Worm (Caenorhabditis elegans) whole organism, late embryonic: Measurements from ENCODE around the gene oac-48.

ENCODE experiments used
- C08G9.2 ChIP-seq: sonication (generic microtip); optimal IDR thresholded peaks from 2 replicates; lab custom pipeline; 2016; ENCODE audit warnings: mild to moderate bottlenecking, missing genetic modification characterization, moderate library complexity, missing compliant biosample characterization
- C38D4.7 ChIP-seq: fragments of 200-800 bp; sonication (Bioruptor generic); optimal IDR thresholded peaks from 2 replicates; lab custom pipeline; 2018; ENCODE audit warnings: mild to moderate bottlenecking, missing genetic modification characterization, moderate library complexity, missing compliant biosample characterization
- F13H6.1 ChIP-seq: sonication (generic microtip); optimal IDR thresholded peaks from 2 replicates; lab custom pipeline; 2016; ENCODE audit warnings: missing genetic modification characterization, missing compliant biosample characterization
- T23F11.4 ChIP-seq: fragments of 200-800 bp; sonication (Bioruptor generic); optimal IDR thresholded peaks from 2 replicates; lab custom pipeline; 2018; ENCODE audit warnings: mild to moderate bottlenecking, missing genetic modification characterization, missing compliant biosample characterization
- Y22D7AL.16 ChIP-seq: sonication (generic microtip); optimal IDR thresholded peaks from 2 replicates; lab custom pipeline; 2016; ENCODE audit warnings: missing genetic modification characterization, missing compliant biosample characterization
- ama-1 ChIP-seq: fragments of 150-350 bp; optimal IDR thresholded peaks from 2 replicates; lab custom pipeline; 2014
- ceh-14 ChIP-seq: sonication (generic microtip); optimal IDR thresholded peaks from 2 replicates; lab custom pipeline; 2016; ENCODE audit warnings: missing genotype, missing genetic modification characterization, missing compliant biosample characterization
- ceh-18 ChIP-seq: sonication (generic microtip); optimal IDR thresholded peaks from 2 replicates; lab custom pipeline; 2016; ENCODE audit warnings: missing genetic modification characterization, missing compliant biosample characterization
- ceh-2 ChIP-seq: sonication (generic microtip); optimal IDR thresholded peaks from 2 replicates; lab custom pipeline; 2016; ENCODE audit warnings: missing genotype, missing genetic modification characterization, missing compliant biosample characterization
- ceh-45 ChIP-seq: fragments of 200-800 bp; sonication (Bioruptor generic); IDR thresholded peaks from 2 replicates; pipeline ENCODE4 v1.3.6; 2022; ENCODE audit warnings: missing genetic modification reagents, missing genetic modification characterization, missing compliant biosample characterization
- dmd-4 ChIP-seq: sonication (generic microtip); optimal IDR thresholded peaks from 2 replicates; lab custom pipeline; 2016; ENCODE audit warnings: borderline replicate concordance, missing genetic modification characterization, missing compliant biosample characterization
- dve-1 ChIP-seq: sonication (generic microtip); optimal IDR thresholded peaks from 2 replicates; lab custom pipeline; 2017; ENCODE audit warnings: antibody characterized with exemption, mild to moderate bottlenecking, missing genetic modification characterization, missing compliant biosample characterization
- fax-1 ChIP-seq: sonication (generic microtip); optimal IDR thresholded peaks from 2 replicates; lab custom pipeline; 2016; ENCODE audit warnings: missing genotype, missing genetic modification characterization, missing compliant biosample characterization
- fkh-6 ChIP-seq: sonication (generic microtip); optimal IDR thresholded peaks from 2 replicates; lab custom pipeline; 2016; ENCODE audit warnings: missing genetic modification characterization, missing compliant biosample characterization
- gmeb-2 ChIP-seq: sonication (generic microtip); optimal IDR thresholded peaks from 2 replicates; lab custom pipeline; 2016; ENCODE audit warnings: missing genetic modification characterization, inconsistent platforms, missing compliant biosample characterization
- hlh-13 ChIP-seq: fragments of 200-800 bp; sonication (Bioruptor generic); optimal IDR thresholded peaks from 2 replicates; lab custom pipeline; 2018; ENCODE audit warnings: mild to moderate bottlenecking, missing genetic modification characterization, missing compliant biosample characterization
- hlh-30 ChIP-seq: sonication (generic microtip); optimal IDR thresholded peaks from 2 replicates; lab custom pipeline; 2017; ENCODE audit warnings: antibody characterized with exemption, missing genetic modification characterization, missing compliant biosample characterization; ENCODE audit not compliant: insufficient read depth
- hlh-8 ChIP-seq: sonication (generic microtip); optimal IDR thresholded peaks from 2 replicates; lab custom pipeline; 2016; ENCODE audit warnings: missing genotype, missing genetic modification characterization, missing compliant biosample characterization
- lim-6 ChIP-seq: sonication (generic microtip); optimal IDR thresholded peaks from 2 replicates; lab custom pipeline; 2016; ENCODE audit warnings: missing genetic modification characterization, missing compliant biosample characterization
- mec-3 ChIP-seq: sonication (generic microtip); optimal IDR thresholded peaks from 2 replicates; lab custom pipeline; 2016; ENCODE audit warnings: borderline replicate concordance, missing genetic modification characterization, missing compliant biosample characterization
- nfya-1 ChIP-seq: sonication (generic microtip); optimal IDR thresholded peaks from 2 replicates; lab custom pipeline; 2017; ENCODE audit warnings: missing genetic modification characterization, mild to moderate bottlenecking, missing compliant biosample characterization, antibody characterized with exemption, moderate library complexity
- npax-4 ChIP-seq: sonication (generic microtip); optimal IDR thresholded peaks from 2 replicates; lab custom pipeline; 2016; ENCODE audit warnings: missing genetic modification characterization, missing compliant biosample characterization
- odd-2 ChIP-seq: sonication (generic microtip); optimal IDR thresholded peaks from 2 replicates; lab custom pipeline; 2017; ENCODE audit warnings: antibody characterized with exemption, mild to moderate bottlenecking, missing genetic modification characterization, missing compliant biosample characterization
- pag-3 ChIP-seq: sonication (generic microtip); optimal IDR thresholded peaks from 2 replicates; lab custom pipeline; 2016; ENCODE audit warnings: missing compliant biosample characterization, missing genetic modification characterization, borderline replicate concordance
- pha-4 ChIP-seq: fragments of 150-350 bp; optimal IDR thresholded peaks from 2 replicates; lab custom pipeline; 2018; ENCODE audit warnings: missing biosample characterization, missing genetic modification reagents, missing genetic modification characterization
- pqm-1 ChIP-seq: sonication (generic microtip); optimal IDR thresholded peaks from 2 replicates; lab custom pipeline; 2016; ENCODE audit warnings: missing genetic modification characterization, missing compliant biosample characterization
- pros-1 ChIP-seq: fragments of 150-350 bp; optimal IDR thresholded peaks from 2 replicates; lab custom pipeline; 2014; ENCODE audit warnings: missing biosample characterization, missing genetic modification reagents, missing genetic modification characterization
- rnt-1 ChIP-seq: sonication (generic microtip); optimal IDR thresholded peaks from 2 replicates; lab custom pipeline; 2016; ENCODE audit warnings: missing genetic modification characterization, missing compliant biosample characterization
- sox-2 ChIP-seq: fragments of 200-800 bp; sonication (Bioruptor generic); IDR thresholded peaks from 2 replicates; pipeline ENCODE4 v1.3.6; 2022; ENCODE audit warnings: missing genetic modification reagents, missing genetic modification characterization, missing compliant biosample characterization
- sox-4 ChIP-seq: sonication (generic microtip); optimal IDR thresholded peaks from 2 replicates; lab custom pipeline; 2017; ENCODE audit warnings: mild to moderate bottlenecking, missing genetic modification characterization, inconsistent platforms, missing compliant biosample characterization
- syd-9 ChIP-seq: sonication (generic microtip); optimal IDR thresholded peaks from 2 replicates; lab custom pipeline; 2016; ENCODE audit warnings: mild to moderate bottlenecking, missing genetic modification characterization, moderate library complexity, missing compliant biosample characterization
- tbx-2 ChIP-seq: sonication (generic microtip); optimal IDR thresholded peaks from 2 replicates; lab custom pipeline; 2016; ENCODE audit warnings: missing genetic modification characterization, missing compliant biosample characterization
- tbx-7 ChIP-seq: sonication (generic microtip); optimal IDR thresholded peaks from 2 replicates; lab custom pipeline; 2016; ENCODE audit warnings: missing genotype, missing genetic modification characterization, missing compliant biosample characterization
- unc-3 ChIP-seq, 2 experiments: fragments of 200-800 bp in 1 of 2; sonication (Bioruptor generic) in 1 of 2; sonication (generic microtip) in 1 of 2; conservative IDR thresholded peaks in 1 of 2; optimal IDR thresholded peaks in 1 of 2; 2 replicates each; pipeline versions ENCODE4 v1.3.6 to Lab custom; 2016 to 2022; ENCODE audit warnings: missing compliant biosample characterization in 2 of 2, missing genetic modification characterization in 2 of 2, missing genetic modification reagents in 1 of 2
- unc-55 ChIP-seq: sonication (generic microtip); optimal IDR thresholded peaks from 2 replicates; lab custom pipeline; 2017; ENCODE audit warnings: missing biosample characterization, missing genetic modification reagents, missing genetic modification characterization
- zip-5 ChIP-seq: sonication (generic microtip); optimal IDR thresholded peaks from 2 replicates; lab custom pipeline; 2016; ENCODE audit warnings: missing genetic modification characterization, missing compliant biosample characterization

The oac-48 gene

DNA sequence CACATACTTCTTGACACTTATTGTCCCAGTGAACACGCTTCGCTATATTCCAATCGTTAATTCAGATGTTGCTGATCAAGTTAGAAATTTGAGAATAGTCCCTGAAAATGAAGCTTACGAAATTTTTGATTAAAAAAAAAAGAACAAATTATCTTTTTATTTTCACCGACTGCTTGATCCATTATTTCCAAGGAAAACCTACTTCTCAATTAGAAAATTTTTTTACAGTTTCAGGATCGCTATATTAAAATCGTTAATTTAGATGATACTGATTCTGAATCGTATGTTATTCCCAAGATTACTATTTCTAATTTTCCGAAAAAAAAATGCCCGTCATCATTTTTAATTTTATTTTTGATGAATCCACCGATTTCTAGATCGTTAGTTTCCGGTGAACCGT lies 25.0 kb downstream of the oac-48 start, which contains the start of gene T23G4.127:
TSS of gene T23G4.127 (minus strand) at position 101 of the 400 bp plus-strand sequence.
- no peak for TF ChIP-seq ceh-14 (tag; lab: Kevin White, UChicago)

- TF ChIP-seq mec-3 (tag; lab: Kevin White, UChicago) (no peak), odd-2 (no peak), ceh-45 (GFP tag; lab: Robert Waterston, UW) (no peak), rnt-1 (peak; percentile 62), syd-9 (tag; lab: Kevin White, UChicago) (no peak), C08G9.2 (tag; lab: Kevin White, UChicago) (no peak), ceh-2 (tag; lab: Kevin White, UChicago) (no peak), unc-55 (GFP tag; lab: Kevin White, UChicago) (peak; percentile 93), hlh-13 (GFP tag; lab: Kevin White, UChicago) (no peak), pag-3 (tag; lab: Kevin White, UChicago) (no peak), ama-1 (lab: Kevin White, UChicago) (no peak), hlh-30 (tag; lab: Kevin White, UChicago) (no peak), C38D4.7 (GFP tag; lab: Kevin White, UChicago) (no peak), dve-1 (no peak), npax-4 (tag; lab: Kevin White, UChicago) (no peak), sox-2 (GFP tag; lab: Robert Waterston, UW) (no peak), hlh-8 (tag; lab: Kevin White, UChicago) (peak; percentile 11), F13H6.1 (no peak), fax-1 (tag; lab: Kevin White, UChicago) (no peak), T23F11.4 (GFP tag; lab: Kevin White, UChicago) (no peak), Y22D7AL.16 (tag; lab: Kevin White, UChicago) (no peak), ceh-18 (tag; lab: Kevin White, UChicago) (peak; percentile 36), lim-6 (no peak), zip-5 (no peak)
Measured at ce11 chrIV:13699384-13699788, 25.8 kb downstream of the oac-48 start.

DNA sequence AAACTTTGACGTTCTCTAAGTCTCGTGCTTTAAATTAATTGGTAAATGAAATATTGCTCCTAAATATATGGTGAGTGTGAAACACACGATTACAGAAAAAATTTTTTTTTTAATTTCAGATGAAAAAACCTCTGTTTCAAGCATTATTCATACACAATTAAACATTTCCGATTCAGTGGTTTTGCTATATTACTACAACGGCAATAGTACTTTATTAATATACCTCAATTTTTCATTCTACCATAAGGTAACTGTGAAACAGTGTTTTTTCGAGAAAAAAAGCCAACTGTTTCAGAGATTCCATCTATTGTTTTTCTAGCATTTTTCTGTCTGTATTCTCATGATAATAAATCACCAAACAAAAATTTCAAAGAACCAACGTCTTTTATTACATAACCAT lies 27.2 kb downstream of the oac-48 start:
- TF ChIP-seq unc-3 (GFP tag; conservative IDR thresholded peaks at IDR 0.05; lab: Robert Waterston, UW): no peak
- no peak for TF ChIP-seq unc-3 (tag; optimal IDR thresholded peaks at IDR 0.05; lab: Kevin White, UChicago)
- TF ChIP-seq pros-1: no peak
- no peak for TF ChIP-seq ceh-2 (tag; lab: Kevin White, UChicago)
- TF ChIP-seq rnt-1: no peak
- TF ChIP-seq npax-4 (tag; lab: Kevin White, UChicago): no peak
- no peak for TF ChIP-seq odd-2
- no peak for TF ChIP-seq C38D4.7 (GFP tag; lab: Kevin White, UChicago)
- TF ChIP-seq F13H6.1: no peak
- no peak for TF ChIP-seq hlh-30 (tag; lab: Kevin White, UChicago)
- TF ChIP-seq hlh-8 (tag; lab: Kevin White, UChicago): no peak
- no peak for TF ChIP-seq sox-4 (tag; lab: Kevin White, UChicago)
- no peak for TF ChIP-seq nfya-1 (tag; lab: Kevin White, UChicago)
- no peak for TF ChIP-seq Y22D7AL.16 (tag; lab: Kevin White, UChicago)
- no peak for TF ChIP-seq unc-55 (GFP tag; lab: Kevin White, UChicago)
- TF ChIP-seq gmeb-2 (tag; lab: Kevin White, UChicago): no peak
- no peak for TF ChIP-seq fkh-6 (tag; lab: Kevin White, UChicago)
- no peak for TF ChIP-seq dmd-4
- no peak for TF ChIP-seq pha-4 (tag; lab: Kevin White, UChicago)
- TF ChIP-seq pqm-1: no peak
- no peak for TF ChIP-seq hlh-13 (GFP tag; lab: Kevin White, UChicago)

ce11 chrIV:13701472-13701871 lies 27.9 kb downstream of the oac-48 start:
- TF ChIP-seq tbx-7 (tag; lab: Kevin White, UChicago) (no peak), odd-2 (no peak), tbx-2 (no peak), lim-6 (no peak), rnt-1 (no peak), unc-55 (GFP tag; lab: Kevin White, UChicago) (no peak)
- TF ChIP-seq, all 69 proteins: peak for 0
